Fruit fly (Drosophila melanogaster) whole organism, embryonic: ENCODE measurements around the gene Gcn5.

Source experiments
- Atf6 ChIP-seq: fragments of 200-800 bp; sonication (Bioruptor generic); IDR thresholded peaks from 2 replicates; pipeline ENCODE4 v1.3.6; 2022; ENCODE audit warnings: missing biosample characterization, missing genetic modification characterization
- CG10147 ChIP-seq: fragments of 200-800 bp; sonication (Bioruptor generic); optimal IDR thresholded peaks from 2 replicates; lab custom pipeline; 2019; ENCODE audit warnings: missing biosample characterization, mild to moderate bottlenecking, missing genetic modification characterization, moderate library complexity
- CG10366 ChIP-seq: fragments of 200-800 bp; sonication (Bioruptor generic); IDR thresholded peaks from 2 replicates; pipeline ENCODE4 v1.3.6; 2022; ENCODE audit warnings: missing biosample characterization, missing genetic modification characterization
- CG10979 ChIP-seq: fragments of 200-800 bp; sonication (Bioruptor generic); optimal IDR thresholded peaks from 2 replicates; lab custom pipeline; 2018; ENCODE audit warnings: missing biosample characterization, mild to moderate bottlenecking, missing genetic modification characterization, moderate library complexity
- CG11398 ChIP-seq: fragments of 200-800 bp; sonication (Bioruptor generic); optimal IDR thresholded peaks from 2 replicates; lab custom pipeline; 2016; ENCODE audit warnings: missing biosample characterization, missing genetic modification characterization
- CG12299 ChIP-seq: fragments of 200-800 bp; sonication (Bioruptor generic); optimal IDR thresholded peaks from 2 replicates; lab custom pipeline; 2018; ENCODE audit warnings: missing biosample characterization, mild to moderate bottlenecking, missing genetic modification characterization
- CG12769 ChIP-seq: fragments of 200-800 bp; sonication (Bioruptor generic); optimal IDR thresholded peaks from 2 replicates; lab custom pipeline; 2019; ENCODE audit warnings: missing biosample characterization, mild to moderate bottlenecking, missing genetic modification characterization, moderate library complexity
- CG15514 ChIP-seq: fragments of 200-800 bp; sonication (Bioruptor generic); optimal IDR thresholded peaks from 3 replicates; lab custom pipeline; 2017; ENCODE audit warnings: missing biosample characterization, missing genetic modification characterization, mild to moderate bottlenecking, moderate library complexity, missing genetic modification reagents
- CG15601 ChIP-seq: fragments of 200-800 bp; sonication (Bioruptor generic); optimal IDR thresholded peaks from 3 replicates; lab custom pipeline; 2019; ENCODE audit warnings: missing biosample characterization, mild to moderate bottlenecking, missing genetic modification characterization, moderate library complexity
- CG18599 ChIP-seq: fragments of 200-800 bp; sonication (Bioruptor generic); optimal IDR thresholded peaks from 3 replicates; lab custom pipeline; 2017; ENCODE audit warnings: missing biosample characterization, missing genetic modification characterization, mild to moderate bottlenecking, moderate library complexity, missing genetic modification reagents
- CG34422 ChIP-seq: fragments of 200-800 bp; sonication (Bioruptor generic); IDR thresholded peaks from 3 replicates; pipeline ENCODE4 v1.3.6; 2022; ENCODE audit warnings: missing biosample characterization, missing genetic modification characterization
- CG3726 ChIP-seq: fragments of 200-800 bp; sonication (Bioruptor generic); IDR thresholded peaks from 3 replicates; pipeline ENCODE4, ENCODE4 v1.3.6; 2022; ENCODE audit warnings: missing biosample characterization, missing genetic modification characterization
- CG3838 ChIP-seq: fragments of 200-800 bp; sonication (Bioruptor generic); optimal IDR thresholded peaks from 3 replicates; lab custom pipeline; 2016; ENCODE audit warnings: missing biosample characterization, missing genetic modification characterization
- CG5953 ChIP-seq: fragments of 200-800 bp; sonication (Bioruptor generic); IDR thresholded peaks from 2 replicates; pipeline ENCODE4 v1.3.6; 2022; ENCODE audit warnings: missing biosample characterization, missing genetic modification characterization
- CG7357 ChIP-seq: fragments of 200-800 bp; sonication (Bioruptor generic); IDR thresholded peaks from 3 replicates; pipeline ENCODE4 v1.3.6; 2022; ENCODE audit warnings: missing biosample characterization, missing genetic modification characterization
- CG7372 ChIP-seq: fragments of 200-800 bp; sonication (Bioruptor generic); IDR thresholded peaks from 2 replicates; pipeline ENCODE4 v1.3.6; 2022; ENCODE audit warnings: missing biosample characterization, missing genetic modification characterization
- CHES-1-like ChIP-seq: fragments of 200-800 bp; sonication (Bioruptor generic); optimal IDR thresholded peaks from 2 replicates; lab custom pipeline; 2016; ENCODE audit warnings: missing biosample characterization, missing genetic modification characterization
- Chrac-16 ChIP-seq: fragments of 200-800 bp; sonication (Bioruptor generic); optimal IDR thresholded peaks from 3 replicates; lab custom pipeline; 2016; ENCODE audit warnings: missing biosample characterization, missing genetic modification characterization
- Dek ChIP-seq: fragments of 200-800 bp; sonication (Bioruptor generic); optimal IDR thresholded peaks from 3 replicates; lab custom pipeline; 2019; ENCODE audit warnings: missing biosample characterization, mild to moderate bottlenecking, missing genetic modification characterization, moderate library complexity
- Drgx ChIP-seq: fragments of 200-800 bp; sonication (Bioruptor generic); IDR thresholded peaks from 2 replicates; pipeline ENCODE4 v1.3.6; 2022; ENCODE audit warnings: missing biosample characterization, missing genetic modification characterization
- E2f1 ChIP-seq: fragments of 200-800 bp; sonication (Bioruptor generic); IDR thresholded peaks from 2 replicates; pipeline ENCODE4 v1.3.6; 2022; ENCODE audit warnings: missing biosample characterization, missing genetic modification characterization
- Hey ChIP-seq: fragments of 200-800 bp; sonication (Bioruptor generic); optimal IDR thresholded peaks from 3 replicates; lab custom pipeline; 2018; ENCODE audit warnings: missing biosample characterization, mild to moderate bottlenecking, missing genetic modification characterization
- Hmr ChIP-seq: fragments of 200-800 bp; sonication (Bioruptor generic); optimal IDR thresholded peaks from 3 replicates; lab custom pipeline; 2017; ENCODE audit warnings: mild to moderate bottlenecking, missing biosample characterization, missing genetic modification reagents, missing genetic modification characterization
- Hmx ChIP-seq: fragments of 200-800 bp; sonication (Bioruptor generic); optimal IDR thresholded peaks from 2 replicates; lab custom pipeline; 2016; ENCODE audit warnings: missing biosample characterization, missing genetic modification characterization
- Hr51 ChIP-seq, 2 experiments: fragments of 200-800 bp; sonication (Bioruptor generic); optimal IDR thresholded peaks; 2 replicates in 1 of 2; 3 replicates in 1 of 2; lab custom pipeline; 2016 to 2018; ENCODE audit warnings: missing biosample characterization in 2 of 2, missing genetic modification characterization in 2 of 2, mild to moderate bottlenecking in 1 of 2, moderate library complexity in 1 of 2
- Max ChIP-seq: fragments of 200-800 bp; sonication (Bioruptor generic); optimal IDR thresholded peaks from 2 replicates; lab custom pipeline; 2016; ENCODE audit warnings: missing biosample characterization, mild to moderate bottlenecking, missing genetic modification characterization
- Mes4 ChIP-seq: fragments of 200-800 bp; sonication (Bioruptor generic); optimal IDR thresholded peaks from 2 replicates; lab custom pipeline; 2016; ENCODE audit warnings: missing biosample characterization, missing genetic modification characterization
- Nf-YB ChIP-seq: fragments of 200-800 bp; sonication (Bioruptor generic); optimal IDR thresholded peaks from 3 replicates; lab custom pipeline; 2019; ENCODE audit warnings: missing biosample characterization, mild to moderate bottlenecking, missing genetic modification characterization, moderate library complexity
- Oli ChIP-seq: fragments of 200-800 bp; sonication (Bioruptor generic); optimal IDR thresholded peaks from 2 replicates; lab custom pipeline; 2018; ENCODE audit warnings: missing biosample characterization, mild to moderate bottlenecking, missing genetic modification characterization, moderate library complexity
- Ptx1 ChIP-seq: fragments of 200-800 bp; sonication (Bioruptor generic); IDR thresholded peaks from 2 replicates; pipeline ENCODE4 v1.3.6; 2022; ENCODE audit warnings: missing biosample characterization, missing genetic modification characterization
- Six4 ChIP-seq: fragments of 200-800 bp; sonication (Bioruptor generic); optimal IDR thresholded peaks from 2 replicates; lab custom pipeline; 2016; ENCODE audit warnings: missing biosample characterization, missing genetic modification characterization
- Usf ChIP-seq: fragments of 200-800 bp; sonication (Bioruptor generic); optimal IDR thresholded peaks from 2 replicates; lab custom pipeline; 2017; ENCODE audit warnings: missing genotype, missing biosample characterization, missing genetic modification characterization
- al ChIP-seq: fragments of 200-800 bp; sonication (Bioruptor generic); IDR thresholded peaks from 2 replicates; pipeline ENCODE4 v1.3.6; 2022; ENCODE audit warnings: missing biosample characterization, missing genetic modification characterization
- amos ChIP-seq: fragments of 200-800 bp; sonication (Bioruptor generic); IDR thresholded peaks from 2 replicates; pipeline ENCODE4 v1.3.6; 2022; ENCODE audit warnings: missing biosample characterization, missing genetic modification characterization; ENCODE audit not compliant: partially characterized antibody
- bbx ChIP-seq: fragments of 200-800 bp; sonication (Bioruptor generic); IDR thresholded peaks from 2 replicates; pipeline ENCODE4 v1.3.6; 2022; ENCODE audit warnings: missing biosample characterization, missing genetic modification characterization; ENCODE audit not compliant: partially characterized antibody
- caup ChIP-seq: fragments of 200-800 bp; sonication (Bioruptor generic); optimal IDR thresholded peaks from 3 replicates; lab custom pipeline; 2017; ENCODE audit warnings: missing biosample characterization, mild to moderate bottlenecking, missing genetic modification characterization, moderate library complexity; ENCODE audit not compliant: severe bottlenecking
- chif ChIP-seq, 2 experiments: fragments of 200-800 bp; sonication (Bioruptor generic); optimal IDR thresholded peaks; 3 replicates each; lab custom pipeline; 2016; ENCODE audit warnings: missing biosample characterization in 2 of 2, missing genetic modification characterization in 2 of 2
- chinmo ChIP-seq: fragments of 200-800 bp; sonication (Bioruptor generic); IDR thresholded peaks from 4 replicates; pipeline ENCODE4 v1.3.6; 2022; ENCODE audit warnings: missing biosample characterization, missing genetic modification characterization; ENCODE audit not compliant: partially characterized antibody
- crc ChIP-seq: fragments of 200-800 bp; sonication (Bioruptor generic); optimal IDR thresholded peaks from 2 replicates; lab custom pipeline; 2016; ENCODE audit warnings: missing biosample characterization, missing genetic modification characterization
- da ChIP-seq: fragments of 200-800 bp; sonication (Bioruptor generic); optimal IDR thresholded peaks from 2 replicates; lab custom pipeline; 2016; ENCODE audit warnings: missing biosample characterization, missing genetic modification characterization
- fd102C ChIP-seq: fragments of 200-800 bp; sonication (Bioruptor generic); optimal IDR thresholded peaks from 2 replicates; lab custom pipeline; 2018; ENCODE audit warnings: missing biosample characterization, mild to moderate bottlenecking, missing genetic modification characterization, moderate library complexity
- fd64A ChIP-seq: fragments of 200-800 bp; sonication (Bioruptor generic); optimal IDR thresholded peaks from 3 replicates; lab custom pipeline; 2018; ENCODE audit warnings: missing biosample characterization, mild to moderate bottlenecking, missing genetic modification characterization
- gsb-n ChIP-seq: fragments of 200-800 bp; sonication (Bioruptor generic); optimal IDR thresholded peaks from 3 replicates; lab custom pipeline; 2018; ENCODE audit warnings: missing biosample characterization, mild to moderate bottlenecking, missing genetic modification characterization
- inv ChIP-seq: fragments of 200-800 bp; sonication (Bioruptor generic); IDR thresholded peaks from 2 replicates; pipeline ENCODE4 v1.3.6; 2022; ENCODE audit warnings: missing biosample characterization, missing genetic modification characterization; ENCODE audit not compliant: partially characterized antibody
- jumu ChIP-seq: fragments of 200-800 bp; sonication (Bioruptor generic); optimal IDR thresholded peaks from 3 replicates; lab custom pipeline; 2016; ENCODE audit warnings: missing biosample characterization, missing genetic modification characterization
- nmo ChIP-seq: fragments of 200-800 bp; sonication (Bioruptor generic); optimal IDR thresholded peaks from 2 replicates; lab custom pipeline; 2018; ENCODE audit warnings: missing biosample characterization, mild to moderate bottlenecking, missing genetic modification characterization, moderate library complexity
- sd ChIP-seq: fragments of 200-800 bp; sonication (Bioruptor generic); optimal IDR thresholded peaks from 3 replicates; lab custom pipeline; 2018; ENCODE audit warnings: missing biosample characterization, mild to moderate bottlenecking, missing genetic modification characterization, moderate library complexity
- sisA ChIP-seq: fragments of 200-800 bp; sonication (Bioruptor generic); IDR thresholded peaks from 2 replicates; pipeline ENCODE4 v1.3.6; 2022; ENCODE audit warnings: missing biosample characterization, missing genetic modification characterization
- sug ChIP-seq: fragments of 200-800 bp; optimal IDR thresholded peaks from 2 replicates; lab custom pipeline; 2019; ENCODE audit warnings: missing biosample characterization, mild to moderate bottlenecking, missing genetic modification characterization, moderate library complexity

Gene Gcn5

dm6 chr3L:12514762-12515215, 9.0 kb downstream of the Gcn5 start, which contains the start of the genes sti and tral (continued):
- peak; percentile 76 for TF ChIP-seq CG15601
- peak; percentile 92 for TF ChIP-seq Chrac-16
- TF ChIP-seq inv (GFP tag; lab: Robert Waterston, UW), result no peak
- TF ChIP-seq chinmo (GFP tag; lab: Robert Waterston, UW), result 0 out of 4 replicates have a peak, but pooled peaks have one; percentile 16
- peak; percentile 74 for TF ChIP-seq E2f1
- peak; percentile 91 for TF ChIP-seq da (GFP tag; lab: Kevin White, UChicago)
- TF ChIP-seq Ptx1 (GFP tag; lab: Robert Waterston, UW), result peak; percentile 90
- peak; percentile 83 for TF ChIP-seq CG7372 (GFP tag; lab: Robert Waterston, UW)
- peak; percentile 86 for TF ChIP-seq Mes4
- TF ChIP-seq chif (GFP tag; optimal IDR thresholded peaks at IDR 0.05; lab: Kevin White, UChicago), result peak; percentile 85 to 93
- peak; percentile 44 for TF ChIP-seq CG3838
- TF ChIP-seq Usf (GFP tag; lab: Kevin White, UChicago), result peak; percentile 55
- TF ChIP-seq jumu, result peak; percentile 97
- TF ChIP-seq Hmx (GFP tag; lab: Kevin White, UChicago), result peak; percentile 55
- peak; percentile 79 to 96 for TF ChIP-seq Hr51 (GFP tag; optimal IDR thresholded peaks at IDR 0.05; lab: Kevin White, UChicago)
- TF ChIP-seq CG10366, result peak; percentile 83
- TF ChIP-seq Hmr, result peak; percentile 90
- TF ChIP-seq CG11398 (GFP tag; lab: Kevin White, UChicago), result peak; percentile 77
- peak; percentile 88 for TF ChIP-seq Max
- TF ChIP-seq Hey (tag; lab: Kevin White, UChicago), result peak; percentile 58
- TF ChIP-seq Six4 (GFP tag; lab: Kevin White, UChicago), result peak; percentile 70
- TF ChIP-seq CG3726 (GFP tag; lab: Robert Waterston, UW), result peak; percentile 67; the same call in 2 of the 3 replicates
- peak; percentile 65; the same call in 2 of the 3 replicates for TF ChIP-seq CG7357 (GFP tag; lab: Robert Waterston, UW)
- TF ChIP-seq gsb-n, result no peak
- TF ChIP-seq sisA (GFP tag; lab: Robert Waterston, UW), result peak; percentile 87
- TF ChIP-seq bbx, result peak; percentile 24; the same call in 1 of the 2 replicates
- TF ChIP-seq CG15514 (GFP tag; lab: Kevin White, UChicago), result peak; percentile 93
- no peak; the same call in 1 of the 2 replicates for TF ChIP-seq amos (GFP tag; lab: Robert Waterston, UW)
- peak; percentile 96 for TF ChIP-seq CHES-1-like (GFP tag; lab: Kevin White, UChicago)
- TF ChIP-seq Drgx (GFP tag; lab: Robert Waterston, UW), result peak; percentile 49
- TF ChIP-seq al (GFP tag; lab: Robert Waterston, UW), result peak; percentile 81
- TF ChIP-seq CG10979 (tag; lab: Kevin White, UChicago), result peak; percentile 76
- TF ChIP-seq sd (tag; lab: Kevin White, UChicago), result no peak
- TF ChIP-seq caup, result peak; percentile 87
- TF ChIP-seq fd102C (GFP tag; lab: Kevin White, UChicago), result peak; percentile 44
- TF ChIP-seq Dek (tag; lab: Kevin White, UChicago), result peak; percentile 83
- peak; percentile 87 for TF ChIP-seq CG12769 (tag; lab: Kevin White, UChicago)
- peak; percentile 55 for TF ChIP-seq Oli (tag; lab: Kevin White, UChicago)
- TF ChIP-seq CG12299 (tag; lab: Kevin White, UChicago), result peak; percentile 68
- TF ChIP-seq CG18599 (GFP tag; lab: Kevin White, UChicago), result peak; percentile 93
- TF ChIP-seq nmo (GFP tag; lab: Kevin White, UChicago), result peak; percentile 88
- TF ChIP-seq CG10147 (GFP tag; lab: Kevin White, UChicago), result peak; percentile 82
- peak; percentile 77 for TF ChIP-seq crc
- peak; percentile 85 for TF ChIP-seq Atf6
- TF ChIP-seq fd64A, result peak; percentile 8
- peak; percentile 79; the same call in 2 of the 3 replicates for TF ChIP-seq CG34422
- TF ChIP-seq CG5953 (GFP tag; lab: Robert Waterston, UW), result peak; percentile 57; the same call in 1 of the 2 replicates
- TF ChIP-seq Nf-YB, result peak; percentile 58
- TF ChIP-seq sug (tag; lab: Kevin White, UChicago), result peak; percentile 91
